Fruit fly (Drosophila melanogaster) whole organism, prepupa: ENCODE measurements around the gene br.

ENCODE experiments used
- CG11762 ChIP-seq: fragments of 200-800 bp; sonication (Bioruptor generic); optimal IDR thresholded peaks from 3 replicates; lab custom pipeline; 2016; ENCODE audit warnings: missing biosample characterization, missing genetic modification characterization; ENCODE audit not compliant: insufficient read depth
- CG1621 ChIP-seq: fragments of 200-800 bp; sonication (Bioruptor generic); optimal IDR thresholded peaks from 3 replicates; lab custom pipeline; 2018; ENCODE audit warnings: missing biosample characterization, mild to moderate bottlenecking, missing genetic modification characterization
- CG16779 ChIP-seq: fragments of 200-800 bp; sonication (Bioruptor generic); optimal IDR thresholded peaks from 3 replicates; lab custom pipeline; 2017; ENCODE audit warnings: missing biosample characterization, mild to moderate bottlenecking, missing genetic modification characterization
- CG3032 ChIP-seq: fragments of 200-800 bp; optimal IDR thresholded peaks from 2 replicates; lab custom pipeline; 2019; ENCODE audit warnings: missing biosample characterization, mild to moderate bottlenecking, missing genetic modification characterization, moderate library complexity
- CG31627 ChIP-seq: fragments of 200-800 bp; sonication (Bioruptor generic); optimal IDR thresholded peaks from 3 replicates; lab custom pipeline; 2016; ENCODE audit warnings: missing biosample characterization, missing genetic modification characterization
- CG32006 ChIP-seq: fragments of 200-800 bp; sonication (Bioruptor generic); optimal IDR thresholded peaks from 3 replicates; lab custom pipeline; 2017; ENCODE audit warnings: missing biosample characterization, mild to moderate bottlenecking, missing genetic modification characterization
- CG3919 ChIP-seq: fragments of 200-800 bp; sonication (Bioruptor generic); optimal IDR thresholded peaks from 3 replicates; lab custom pipeline; 2016; ENCODE audit warnings: missing biosample characterization, missing genetic modification characterization
- CG4318 ChIP-seq: fragments of 200-800 bp; sonication (Bioruptor generic); optimal IDR thresholded peaks from 3 replicates; lab custom pipeline; 2017; ENCODE audit warnings: missing biosample characterization, mild to moderate bottlenecking, missing genetic modification characterization
- CG6163 ChIP-seq: fragments of 200-800 bp; sonication (Bioruptor generic); IDR thresholded peaks from 3 replicates; pipeline ENCODE4 v1.3.6; 2022; ENCODE audit warnings: missing biosample characterization, missing genetic modification characterization
- CG6792 ChIP-seq: fragments of 200-800 bp; sonication (Bioruptor generic); optimal IDR thresholded peaks from 3 replicates; lab custom pipeline; 2016; ENCODE audit warnings: missing biosample characterization, missing genetic modification characterization
- CG6808 ChIP-seq: fragments of 200-800 bp; sonication (Bioruptor generic); optimal IDR thresholded peaks from 3 replicates; lab custom pipeline; 2017; ENCODE audit warnings: missing biosample characterization, missing genetic modification characterization, mild to moderate bottlenecking, moderate library complexity, missing genetic modification reagents
- CG6854 ChIP-seq: fragments of 200-800 bp; sonication (Bioruptor generic); optimal IDR thresholded peaks from 2 replicates; lab custom pipeline; 2017; ENCODE audit warnings: missing biosample characterization, mild to moderate bottlenecking, missing genetic modification characterization
- CG7368 ChIP-seq: fragments of 200-800 bp; sonication (Bioruptor generic); optimal IDR thresholded peaks from 3 replicates; lab custom pipeline; 2016; ENCODE audit warnings: missing biosample characterization, missing genetic modification characterization
- CG8632 ChIP-seq: fragments of 200-800 bp; sonication (Bioruptor generic); optimal IDR thresholded peaks from 3 replicates; lab custom pipeline; 2016; ENCODE audit warnings: missing biosample characterization, missing genetic modification characterization
- CG9139 ChIP-seq: fragments of 200-800 bp; sonication (Bioruptor generic); optimal IDR thresholded peaks from 3 replicates; lab custom pipeline; 2017; ENCODE audit warnings: missing biosample characterization, mild to moderate bottlenecking, missing genetic modification characterization
- Eip75B ChIP-seq: fragments of 200-800 bp; sonication (Bioruptor generic); optimal IDR thresholded peaks from 3 replicates; lab custom pipeline; 2016; ENCODE audit warnings: missing biosample characterization, missing genetic modification characterization
- Eip78C ChIP-seq: fragments of 200-800 bp; sonication (Bioruptor generic); peaks from one replicate; lab custom pipeline; 2016; ENCODE audit warnings: missing biosample characterization, missing genetic modification characterization
- Eip93F ChIP-seq: fragments of 200-800 bp; sonication (Bioruptor generic); optimal IDR thresholded peaks from 2 replicates; lab custom pipeline; 2016; ENCODE audit warnings: missing biosample characterization, mild to moderate bottlenecking, missing genetic modification characterization
- Ets96B ChIP-seq: fragments of 200-800 bp; optimal IDR thresholded peaks from 2 replicates; lab custom pipeline; 2019; ENCODE audit warnings: missing biosample characterization, mild to moderate bottlenecking, missing genetic modification characterization, moderate library complexity
- Gug ChIP-seq: fragments of 200-800 bp; sonication (Bioruptor generic); IDR thresholded peaks from 2 replicates; pipeline ENCODE4 v1.3.6; 2022; ENCODE audit warnings: missing biosample characterization, missing genetic modification characterization
- Hr39 ChIP-seq: fragments of 200-800 bp; sonication (Bioruptor generic); optimal IDR thresholded peaks from 2 replicates; lab custom pipeline; 2016; ENCODE audit warnings: missing biosample characterization, missing genetic modification characterization
- Lpt ChIP-seq: fragments of 200-800 bp; sonication (Bioruptor generic); optimal IDR thresholded peaks from 3 replicates; lab custom pipeline; 2016; ENCODE audit warnings: missing biosample characterization, missing genetic modification characterization
- Met ChIP-seq: fragments of 200-800 bp; sonication (Bioruptor generic); optimal IDR thresholded peaks from 3 replicates; lab custom pipeline; 2016; ENCODE audit warnings: missing biosample characterization, missing genetic modification characterization
- OdsH ChIP-seq: fragments of 200-800 bp; sonication (Bioruptor generic); optimal IDR thresholded peaks from 3 replicates; lab custom pipeline; 2016; ENCODE audit warnings: missing biosample characterization, missing genetic modification characterization
- Sox102F ChIP-seq: fragments of 200-800 bp; sonication (Bioruptor generic); optimal IDR thresholded peaks from 2 replicates; lab custom pipeline; 2016; ENCODE audit warnings: missing biosample characterization, mild to moderate bottlenecking, missing genetic modification characterization
- Sox15 ChIP-seq: fragments of 200-800 bp; sonication (Bioruptor generic); optimal IDR thresholded peaks from 3 replicates; lab custom pipeline; 2016; ENCODE audit warnings: missing biosample characterization, missing genetic modification characterization
- cyc ChIP-seq: fragments of 200-800 bp; sonication (Bioruptor generic); optimal IDR thresholded peaks from 3 replicates; lab custom pipeline; 2016; ENCODE audit warnings: missing biosample characterization, missing genetic modification characterization
- dsx ChIP-seq: fragments of 200-800 bp; optimal IDR thresholded peaks from 3 replicates; lab custom pipeline; 2019; ENCODE audit warnings: missing biosample characterization, mild to moderate bottlenecking, missing genetic modification characterization, moderate library complexity; ENCODE audit not compliant: poor library complexity, severe bottlenecking
- esn ChIP-seq: fragments of 200-800 bp; sonication (Bioruptor generic); optimal IDR thresholded peaks from 2 replicates; lab custom pipeline; 2016; ENCODE audit warnings: missing biosample characterization, mild to moderate bottlenecking, missing genetic modification characterization, moderate library complexity
- fd59A ChIP-seq: fragments of 200-800 bp; sonication (Bioruptor generic); optimal IDR thresholded peaks from 2 replicates; lab custom pipeline; 2017; ENCODE audit warnings: missing biosample characterization, mild to moderate bottlenecking, missing genetic modification characterization, missing genetic modification reagents
- fd85E ChIP-seq: fragments of 200-800 bp; sonication (Bioruptor generic); optimal IDR thresholded peaks from 3 replicates; lab custom pipeline; 2016; ENCODE audit warnings: missing biosample characterization, missing genetic modification characterization
- fkh ChIP-seq: fragments of 200-800 bp; sonication (Bioruptor generic); optimal IDR thresholded peaks from 3 replicates; lab custom pipeline; 2017; ENCODE audit warnings: missing biosample characterization, mild to moderate bottlenecking, missing genetic modification characterization, moderate library complexity
- net ChIP-seq: fragments of 200-800 bp; sonication (Bioruptor generic); optimal IDR thresholded peaks from 3 replicates; lab custom pipeline; 2016; ENCODE audit warnings: missing biosample characterization, missing genetic modification characterization
- salr ChIP-seq, 2 experiments: fragments of 200-800 bp; sonication (Bioruptor generic); optimal IDR thresholded peaks; 3 replicates each; lab custom pipeline; 2016 to 2018; ENCODE audit warnings: missing biosample characterization in 2 of 2, missing genetic modification characterization in 2 of 2, mild to moderate bottlenecking in 1 of 2
- spab ChIP-seq: fragments of 200-800 bp; sonication (Bioruptor generic); optimal IDR thresholded peaks from 2 replicates; lab custom pipeline; 2017; ENCODE audit warnings: missing biosample characterization, mild to moderate bottlenecking, missing genetic modification characterization, missing genetic modification reagents
- ss ChIP-seq, 2 experiments: fragments of 200-800 bp; sonication (Bioruptor generic); optimal IDR thresholded peaks; 2 replicates in 1 of 2; 3 replicates in 1 of 2; lab custom pipeline; 2017 to 2018; ENCODE audit warnings: mild to moderate bottlenecking in 2 of 2, missing biosample characterization in 2 of 2, missing genetic modification characterization in 2 of 2, moderate library complexity in 1 of 2
- svp ChIP-seq: fragments of 200-800 bp; sonication (Bioruptor generic); peaks from one replicate; lab custom pipeline; 2016; ENCODE audit warnings: missing biosample characterization, missing genetic modification characterization
- topi ChIP-seq: fragments of 200-800 bp; sonication (Bioruptor generic); optimal IDR thresholded peaks from 3 replicates; lab custom pipeline; 2016; ENCODE audit warnings: missing biosample characterization, missing genetic modification characterization
- vri ChIP-seq: fragments of 200-800 bp; sonication (Bioruptor generic); optimal IDR thresholded peaks from 3 replicates; lab custom pipeline; 2016; ENCODE audit warnings: missing biosample characterization, mild to moderate bottlenecking, missing genetic modification characterization

Gene br

dm6 chrX:1581121-1581520 is 6.2 kb downstream of the br start:
- no peak for TF ChIP-seq CG6792
- TF ChIP-seq CG11762, result no peak
- TF ChIP-seq Sox102F (GFP tag; lab: Kevin White, UChicago), result no peak
- TF ChIP-seq CG3919, result no peak
- TF ChIP-seq fkh (GFP tag; lab: Kevin White, UChicago), result no peak
- no peak for TF ChIP-seq Ets96B

dm6 chrX:1587817-1588216 is 12.9 kb downstream of the br start:
- no peak for TF ChIP-seq net (GFP tag; lab: Kevin White, UChicago)
- no peak for TF ChIP-seq CG8632 (GFP tag; lab: Kevin White, UChicago)
- no peak for TF ChIP-seq CG6163 (GFP tag; lab: Robert Waterston, UW)
- no peak for TF ChIP-seq Gug (GFP tag; lab: Robert Waterston, UW)
- no peak for TF ChIP-seq Lpt (GFP tag; lab: Kevin White, UChicago)
- no peak for TF ChIP-seq OdsH (GFP tag; lab: Kevin White, UChicago)
- TF ChIP-seq salr (GFP tag; optimal IDR thresholded peaks at IDR 0.05; lab: Kevin White, UChicago), result no peak
- TF ChIP-seq dsx (GFP tag; lab: Kevin White, UChicago), result no peak
- TF ChIP-seq Eip75B (GFP tag; lab: Kevin White, UChicago), result no peak
- no peak for TF ChIP-seq Hr39
- TF ChIP-seq spab, result no peak
- TF ChIP-seq fd59A (GFP tag; lab: Kevin White, UChicago), result no peak
- TF ChIP-seq CG31627 (GFP tag; lab: Kevin White, UChicago), result no peak
- TF ChIP-seq CG9139 (GFP tag; lab: Kevin White, UChicago), result no peak
- no peak for TF ChIP-seq ss (GFP tag; optimal IDR thresholded peaks at IDR 0.05; lab: Kevin White, UChicago)
- TF ChIP-seq topi (GFP tag; lab: Kevin White, UChicago), result no peak
- TF ChIP-seq Met (GFP tag; lab: Kevin White, UChicago), result no peak
- no peak for TF ChIP-seq CG3919
- TF ChIP-seq, all 60 proteins: peak for 0

dm6 chrX:1593352-1593751 is 18.4 kb downstream of the br start:
- no peak for TF ChIP-seq spab
- no peak for TF ChIP-seq Sox15 (GFP tag; lab: Kevin White, UChicago)
- no peak for TF ChIP-seq CG6854 (GFP tag; lab: Kevin White, UChicago)
- no peak for TF ChIP-seq fd59A (GFP tag; lab: Kevin White, UChicago)
- TF ChIP-seq Lpt (GFP tag; lab: Kevin White, UChicago), result no peak
- TF ChIP-seq CG16779, result no peak
- TF ChIP-seq cyc, result no peak
- no peak for TF ChIP-seq CG7368 (GFP tag; lab: Kevin White, UChicago)
- TF ChIP-seq Eip78C, result no peak
- TF ChIP-seq CG6808 (GFP tag; lab: Kevin White, UChicago), result no peak
- TF ChIP-seq CG3032 (tag; lab: Kevin White, UChicago), result no peak
- TF ChIP-seq, all 60 proteins: peak for 0

dm6 chrX:1593901-1594300 is 19.0 kb downstream of the br start:
- TF ChIP-seq Gug (GFP tag; lab: Robert Waterston, UW), result no peak
- TF ChIP-seq CG6792, result no peak
- TF ChIP-seq CG4318 (GFP tag; lab: Kevin White, UChicago), result no peak
- no peak for TF ChIP-seq topi (GFP tag; lab: Kevin White, UChicago)
- no peak for TF ChIP-seq Sox15 (GFP tag; lab: Kevin White, UChicago)
- TF ChIP-seq dsx (GFP tag; lab: Kevin White, UChicago), result no peak
- TF ChIP-seq CG6808 (GFP tag; lab: Kevin White, UChicago), result no peak
- TF ChIP-seq fd85E (GFP tag; lab: Kevin White, UChicago), result no peak
- TF ChIP-seq ss (GFP tag; optimal IDR thresholded peaks at IDR 0.05; lab: Kevin White, UChicago), result no peak
- no peak for TF ChIP-seq spab

dm6 chrX:1595714-1596113 is 20.8 kb downstream of the br start:
- TF ChIP-seq fkh (GFP tag; lab: Kevin White, UChicago) (peak; percentile 76), Eip75B (GFP tag; lab: Kevin White, UChicago) (no peak), svp (GFP tag; lab: Kevin White, UChicago) (no peak), CG32006 (no peak), Sox15 (GFP tag; lab: Kevin White, UChicago) (no peak), CG7368 (GFP tag; lab: Kevin White, UChicago) (no peak), esn (GFP tag; lab: Kevin White, UChicago) (no peak), Eip78C (peak; percentile 10), cyc (no peak), CG6808 (GFP tag; lab: Kevin White, UChicago) (no peak), CG4318 (GFP tag; lab: Kevin White, UChicago) (no peak), ss (GFP tag; optimal IDR thresholded peaks at IDR 0.05; lab: Kevin White, UChicago) (no peak), vri (GFP tag; lab: Kevin White, UChicago) (peak; percentile 9), fd59A (GFP tag; lab: Kevin White, UChicago) (no peak), CG1621 (tag; lab: Kevin White, UChicago) (no peak), Lpt (GFP tag; lab: Kevin White, UChicago) (no peak), Hr39 (no peak), spab (no peak), CG6792 (no peak), CG16779 (no peak), Eip93F (no peak), net (GFP tag; lab: Kevin White, UChicago) (no peak)
